Worm (Caenorhabditis elegans): Measurements from ENCODE around the gene E04F6.4.

DNA sequence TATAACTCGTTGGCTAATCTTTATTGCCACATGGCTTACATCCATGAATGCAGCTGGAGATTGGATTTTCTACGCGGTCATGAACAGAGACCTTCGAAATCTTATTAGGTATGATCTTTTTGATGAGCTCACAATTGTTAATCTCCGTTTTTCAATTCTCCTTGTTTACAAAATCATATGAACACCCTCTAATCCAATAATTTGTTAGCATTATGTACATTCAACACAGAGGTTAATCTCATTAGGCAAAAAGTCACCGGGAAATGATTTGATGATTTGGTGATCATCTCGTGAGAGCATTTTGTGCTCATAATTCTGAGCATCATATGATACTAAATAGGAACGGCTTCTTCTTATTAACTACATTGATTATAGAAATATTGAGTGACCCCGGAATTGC is 43.0 kb upstream of the E04F6.4 start:
- no peak for TF ChIP-seq W03F9.2 (tag; optimal IDR thresholded peaks at IDR 0.05)
- no peak for TF ChIP-seq dao-5 (tag; optimal IDR thresholded peaks at IDR 0.05)

Measured in whole organism, L4/young adult.